Worm (Caenorhabditis elegans): ENCODE measurements around the gene K04H4.5.

K04H4.5 gene

DNA sequence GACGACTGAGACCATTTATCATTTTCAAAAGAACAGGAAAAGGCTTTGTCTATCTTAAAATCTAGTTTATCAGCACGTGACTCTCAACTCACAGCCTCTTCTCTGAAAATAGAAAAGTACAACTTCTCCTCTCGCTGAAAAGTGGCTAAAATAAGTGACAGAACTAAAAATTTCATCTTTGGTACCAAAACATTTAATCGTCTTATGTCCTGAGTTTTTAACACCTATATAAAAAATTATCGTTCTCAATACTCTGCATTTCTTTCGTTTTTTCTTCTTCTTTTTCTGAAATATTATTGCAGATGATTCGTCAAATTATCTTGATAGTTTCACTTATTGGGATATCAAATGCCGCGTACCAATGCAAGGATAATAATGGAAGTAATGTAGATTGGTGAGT, 7.8 kb downstream of the K04H4.5 start, which contains the start of gene crn-6:
crn-6 (plus strand) TSS at position 301 of the 400 bp plus-strand sequence.
- no peak for TF ChIP-seq fos-1 (tag; optimal IDR thresholded peaks at IDR 0.05)
- TF ChIP-seq sem-4 (tag; optimal IDR thresholded peaks at IDR 0.05): no peak
- TF ChIP-seq mab-5 (tag; optimal IDR thresholded peaks at IDR 0.05): no peak
- TF ChIP-seq alr-1 (tag; optimal IDR thresholded peaks at IDR 0.05): no peak
- no peak for TF ChIP-seq nhr-77 (tag; optimal IDR thresholded peaks at IDR 0.05)
- no peak for TF ChIP-seq lin-13 (GFP tag; optimal IDR thresholded peaks at IDR 0.05)
- TF ChIP-seq mbf-1 (tag; optimal IDR thresholded peaks at IDR 0.05): no peak
- no peak for TF ChIP-seq gmeb-1 (tag; optimal IDR thresholded peaks at IDR 0.05)
- TF ChIP-seq nhr-25 (tag; optimal IDR thresholded peaks at IDR 0.05): no peak
- no peak for TF ChIP-seq sma-3 (GFP tag; optimal IDR thresholded peaks at IDR 0.05)
- TF ChIP-seq unc-62 (GFP tag; optimal IDR thresholded peaks at IDR 0.05): no peak
- no peak for TF ChIP-seq sma-9 (GFP tag; optimal IDR thresholded peaks at IDR 0.05)
- TF ChIP-seq sma-9 (tag; optimal IDR thresholded peaks at IDR 0.05): no peak
- no peak for TF ChIP-seq nhr-21 (tag; optimal IDR thresholded peaks at IDR 0.05)
- TF ChIP-seq Y55F3AM.14 (GFP tag; optimal IDR thresholded peaks at IDR 0.05): no peak
- no peak for TF ChIP-seq nhr-237 (tag; optimal IDR thresholded peaks at IDR 0.05)
- TF ChIP-seq nhr-129 (tag; optimal IDR thresholded peaks at IDR 0.05): no peak
- TF ChIP-seq unc-55 (GFP tag; optimal IDR thresholded peaks at IDR 0.05): no peak
- TF ChIP-seq crh-2 (tag; optimal IDR thresholded peaks at IDR 0.05): no peak
- TF ChIP-seq unc-39 (tag; optimal IDR thresholded peaks at IDR 0.05): no peak

DNA sequence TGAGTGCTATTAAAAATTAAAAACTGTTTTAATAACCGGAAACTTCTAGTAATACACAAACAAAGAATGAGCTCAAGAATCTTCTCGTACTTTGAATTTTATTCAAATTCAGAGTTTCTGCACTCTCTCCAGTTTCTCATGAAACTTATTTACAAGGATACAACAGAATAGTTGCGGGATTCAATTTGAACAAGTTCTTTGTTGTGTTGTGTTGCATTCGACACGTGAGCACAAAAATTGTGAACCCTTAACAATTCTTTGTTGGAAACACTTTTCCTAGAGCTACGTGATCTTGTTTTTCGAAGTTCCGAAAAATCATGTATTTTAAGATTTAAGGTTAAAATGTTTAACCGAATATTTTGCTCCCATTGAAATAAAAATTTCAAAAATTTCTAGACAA, 14.6 kb downstream of the K04H4.5 start:
- TF ChIP-seq C34F6.9 (tag; optimal IDR thresholded peaks at IDR 0.05) (no peak), lin-13 (GFP tag; optimal IDR thresholded peaks at IDR 0.05) (no peak), sma-9 (GFP tag; optimal IDR thresholded peaks at IDR 0.05) (no peak), sma-9 (tag; optimal IDR thresholded peaks at IDR 0.05) (no peak), unc-55 (GFP tag; optimal IDR thresholded peaks at IDR 0.05) (no peak), nhr-6 (tag; optimal IDR thresholded peaks at IDR 0.05) (no peak), snpc-4 (tag; optimal IDR thresholded peaks at IDR 0.05) (no peak), ztf-4 (tag; optimal IDR thresholded peaks at IDR 0.05) (no peak), nhr-21 (tag; optimal IDR thresholded peaks at IDR 0.05) (no peak), unc-62 (GFP tag; optimal IDR thresholded peaks at IDR 0.05) (no peak), sma-3 (GFP tag; optimal IDR thresholded peaks at IDR 0.05) (no peak), aly-2 (tag; optimal IDR thresholded peaks at IDR 0.05) (no peak), nhr-77 (tag; optimal IDR thresholded peaks at IDR 0.05) (no peak), nhr-25 (tag; optimal IDR thresholded peaks at IDR 0.05) (no peak), ztf-1 (GFP tag; conservative IDR thresholded peaks at IDR 0.05) (no peak), nhr-129 (tag; optimal IDR thresholded peaks at IDR 0.05) (no peak)

DNA sequence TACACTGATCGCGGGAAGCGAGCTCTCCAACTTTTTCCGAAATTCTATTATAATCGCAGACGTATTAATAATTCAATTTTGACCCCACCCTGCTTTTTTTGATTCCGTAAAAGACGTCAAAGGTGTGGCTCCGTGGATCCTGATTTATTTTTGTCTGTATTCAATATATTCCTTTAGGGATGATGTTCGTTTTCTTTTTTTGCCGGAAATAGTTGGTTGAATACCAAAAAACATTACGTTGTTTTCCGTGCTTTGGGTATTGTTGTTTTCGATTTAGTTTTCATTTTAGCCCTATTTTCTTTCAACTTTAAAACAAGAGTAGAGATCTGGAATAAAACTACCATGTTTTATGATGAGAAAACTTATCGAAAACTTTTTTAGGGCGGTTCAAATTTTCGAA, 17.5 kb downstream of the K04H4.5 start:
- TF ChIP-seq crh-2 (tag; optimal IDR thresholded peaks at IDR 0.05) (no peak), unc-39 (tag; optimal IDR thresholded peaks at IDR 0.05) (no peak), ztf-11 (tag; optimal IDR thresholded peaks at IDR 0.05) (no peak), sma-3 (GFP tag; optimal IDR thresholded peaks at IDR 0.05) (no peak), nhr-77 (tag; optimal IDR thresholded peaks at IDR 0.05) (no peak)

DNA sequence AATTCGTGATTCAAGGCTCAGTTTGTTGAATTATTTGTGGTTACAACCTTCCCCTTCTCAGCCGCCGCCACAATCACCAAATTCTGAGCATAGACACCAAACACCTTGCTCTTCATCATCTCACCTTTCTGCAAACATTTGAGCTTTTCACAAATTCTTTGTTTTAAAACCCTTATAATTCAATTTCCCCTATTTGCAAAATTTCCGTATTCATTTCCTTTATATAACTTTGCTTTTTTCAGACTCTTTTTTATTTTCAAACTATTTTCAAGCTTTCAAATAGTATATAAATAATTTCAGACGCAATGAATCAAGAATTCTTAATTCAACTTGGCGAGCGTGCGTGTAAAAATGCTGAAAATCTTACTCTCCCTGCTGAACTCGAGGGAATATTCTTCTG, 24.3 kb downstream of the K04H4.5 start, which contains the start of gene tkr-1:
tkr-1 (plus strand) TSS at position 301 of the 400 bp plus-strand sequence.
- TF ChIP-seq zag-1 (tag; optimal IDR thresholded peaks at IDR 0.05) (no peak), unc-39 (tag; optimal IDR thresholded peaks at IDR 0.05) (no peak), nhr-77 (tag; optimal IDR thresholded peaks at IDR 0.05) (no peak), lin-39 (tag; optimal IDR thresholded peaks at IDR 0.05) (no peak), nhr-23 (tag; optimal IDR thresholded peaks at IDR 0.05) (no peak), nhr-25 (tag; optimal IDR thresholded peaks at IDR 0.05) (no peak), ztf-11 (tag; optimal IDR thresholded peaks at IDR 0.05) (no peak), nhr-11 (tag; optimal IDR thresholded peaks at IDR 0.05) (no peak), nhr-6 (tag; optimal IDR thresholded peaks at IDR 0.05) (no peak)

DNA sequence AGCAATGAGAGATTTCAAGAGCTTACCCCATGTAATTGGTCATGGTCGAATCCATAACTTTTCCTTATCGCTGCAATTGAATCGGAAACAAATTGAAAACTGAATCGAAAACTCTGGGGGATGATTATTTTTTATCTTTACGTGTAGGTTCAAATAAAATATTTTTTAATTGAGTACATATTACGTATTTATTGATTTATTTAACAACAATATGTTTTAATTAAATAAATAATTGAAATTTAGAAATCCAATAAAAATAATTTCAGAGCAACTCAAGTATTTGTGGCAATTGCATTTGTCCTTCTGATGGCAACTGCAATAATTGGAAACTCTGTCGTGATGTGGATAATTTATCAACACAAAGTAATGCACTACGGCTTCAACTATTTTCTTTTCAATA, 26.4 kb downstream of the K04H4.5 start, which contains the start of gene C38C10.3:
C38C10.3 (minus strand) TSS at position 101 of the 400 bp plus-strand sequence.
- TF ChIP-seq peb-1 (tag; optimal IDR thresholded peaks at IDR 0.05) (no peak), nhr-23 (tag; optimal IDR thresholded peaks at IDR 0.05) (no peak), sma-3 (GFP tag; optimal IDR thresholded peaks at IDR 0.05) (no peak), unc-55 (GFP tag; optimal IDR thresholded peaks at IDR 0.05) (no peak), sem-4 (tag; optimal IDR thresholded peaks at IDR 0.05) (no peak), elt-1 (tag; optimal IDR thresholded peaks at IDR 0.05) (no peak), lin-13 (GFP tag; optimal IDR thresholded peaks at IDR 0.05) (no peak), nhr-77 (tag; optimal IDR thresholded peaks at IDR 0.05) (no peak), alr-1 (tag; optimal IDR thresholded peaks at IDR 0.05) (no peak), nhr-6 (tag; optimal IDR thresholded peaks at IDR 0.05) (no peak), nhr-12 (tag; optimal IDR thresholded peaks at IDR 0.05) (no peak), lin-11 (tag; optimal IDR thresholded peaks at IDR 0.05) (no peak), mab-5 (tag; optimal IDR thresholded peaks at IDR 0.05) (no peak), nhr-10 (tag; optimal IDR thresholded peaks at IDR 0.05) (no peak), ceh-16 (tag; optimal IDR thresholded peaks at IDR 0.05) (no peak), blmp-1 (tag; optimal IDR thresholded peaks at IDR 0.05; ENCODE audit: insufficient read depth) (no peak), mdl-1 (tag; optimal IDR thresholded peaks at IDR 0.05) (no peak), nhr-21 (tag; optimal IDR thresholded peaks at IDR 0.05) (no peak)
